Worm (Caenorhabditis elegans) whole organism, young adult: ENCODE results near the gene Y57A10A.31.

Experiments used
- C06A6.2 ChIP-seq: fragments of 200-800 bp; sonication (Bioruptor generic); conservative IDR thresholded peaks from 2 replicates; pipeline ENCODE4 v1.3.6; 2022; ENCODE audit warnings: missing genetic modification characterization, missing compliant biosample characterization
- D2030.7 ChIP-seq: fragments of 200-800 bp; sonication (Bioruptor generic); IDR thresholded peaks from 2 replicates; pipeline ENCODE4 v1.3.6; 2022; ENCODE audit warnings: missing genetic modification reagents, missing genetic modification characterization, missing compliant biosample characterization
- F10E7.11 ChIP-seq: sonication (generic microtip); optimal IDR thresholded peaks from 2 replicates; lab custom pipeline; 2017; ENCODE audit warnings: mild to moderate bottlenecking, missing genetic modification characterization, moderate library complexity, missing compliant biosample characterization
- F33H1.4 ChIP-seq: fragments of 200-800 bp; sonication (Bioruptor generic); IDR thresholded peaks from 2 replicates; pipeline ENCODE4 v1.3.6; 2022; ENCODE audit warnings: missing genetic modification reagents, missing genetic modification characterization, missing compliant biosample characterization
- F39B2.1 ChIP-seq: fragments of 200-800 bp; sonication (Bioruptor generic); IDR thresholded peaks from 2 replicates; pipeline ENCODE4 v1.3.6; 2022; ENCODE audit warnings: missing genetic modification reagents, missing genetic modification characterization, missing compliant biosample characterization
- F52B5.7 ChIP-seq: sonication (generic microtip); optimal IDR thresholded peaks from 2 replicates; lab custom pipeline; 2016; ENCODE audit warnings: mild to moderate bottlenecking, missing genetic modification characterization, missing compliant biosample characterization
- Y56A3A.18 ChIP-seq: fragments of 200-800 bp; sonication (Bioruptor generic); IDR thresholded peaks from 2 replicates; pipeline ENCODE4 v1.3.6; 2022; ENCODE audit warnings: missing genetic modification reagents, missing genetic modification characterization, missing compliant biosample characterization
- ama-1 ChIP-seq, 3 experiments: fragments of 150-350 bp in 1 of 3; sonication (generic microtip) in 2 of 3; optimal IDR thresholded peaks; 2 replicates each; lab custom pipeline; 2014 to 2018; ENCODE audit warnings: missing biosample characterization in 2 of 3, missing genetic modification characterization in 2 of 3, missing genetic modification reagents in 2 of 3
- athp-1 ChIP-seq: sonication (generic microtip); optimal IDR thresholded peaks from 2 replicates; lab custom pipeline; 2017; ENCODE audit warnings: mild to moderate bottlenecking, missing genetic modification characterization, missing compliant biosample characterization
- attf-3 ChIP-seq: fragments of 200-800 bp; sonication (Bioruptor generic); conservative IDR thresholded peaks from 2 replicates; pipeline ENCODE4 v1.3.6; 2022; ENCODE audit warnings: missing genetic modification reagents, missing genetic modification characterization, missing compliant biosample characterization
- attf-6 ChIP-seq: fragments of 200-800 bp; sonication (Bioruptor generic); IDR thresholded peaks from 2 replicates; pipeline ENCODE4 v1.3.6; 2022; ENCODE audit warnings: missing genetic modification reagents, missing genetic modification characterization, missing compliant biosample characterization
- ceh-27 ChIP-seq: fragments of 200-800 bp; sonication (Bioruptor generic); optimal IDR thresholded peaks from 2 replicates; lab custom pipeline; 2018; ENCODE audit warnings: mild to moderate bottlenecking, missing genetic modification characterization, moderate library complexity, missing compliant biosample characterization
- ceh-79 ChIP-seq: sonication (generic microtip); optimal IDR thresholded peaks from 2 replicates; lab custom pipeline; 2017; ENCODE audit warnings: mild to moderate bottlenecking, missing genetic modification characterization, missing compliant biosample characterization
- chd-7 ChIP-seq: sonication (generic microtip); optimal IDR thresholded peaks from 2 replicates; lab custom pipeline; 2016; ENCODE audit warnings: mild to moderate bottlenecking, missing genetic modification characterization, moderate library complexity, missing compliant biosample characterization
- egrh-3 ChIP-seq: fragments of 200-800 bp; sonication (Bioruptor generic); IDR thresholded peaks from 2 replicates; pipeline ENCODE4 v1.3.6; 2022; ENCODE audit warnings: missing genetic modification reagents, missing genetic modification characterization, missing compliant biosample characterization
- ekl-4 ChIP-seq: fragments of 200-800 bp; sonication (Bioruptor generic); IDR thresholded peaks from 2 replicates; pipeline ENCODE4 v1.3.6; 2022; ENCODE audit warnings: missing genetic modification reagents, missing genetic modification characterization, missing compliant biosample characterization
- fkh-3 ChIP-seq: sonication (generic microtip); optimal IDR thresholded peaks from 2 replicates; lab custom pipeline; 2016; ENCODE audit warnings: mild to moderate bottlenecking, missing genetic modification characterization, missing compliant biosample characterization
- hlh-12 ChIP-seq: sonication (generic microtip); optimal IDR thresholded peaks from 2 replicates; lab custom pipeline; 2016; ENCODE audit warnings: missing genetic modification characterization, missing compliant biosample characterization
- hlh-26 ChIP-seq: fragments of 200-800 bp; sonication (Bioruptor generic); conservative IDR thresholded peaks from 2 replicates; pipeline ENCODE4 v1.3.6; 2022; ENCODE audit warnings: missing genetic modification reagents, missing genetic modification characterization, missing compliant biosample characterization
- hmg-1.2 ChIP-seq: fragments of 200-800 bp; sonication (Bioruptor generic); IDR thresholded peaks from 2 replicates; pipeline ENCODE4 v1.3.6; 2022; ENCODE audit warnings: missing genetic modification reagents, missing genetic modification characterization, missing compliant biosample characterization
- hrde-1 ChIP-seq: sonication (generic microtip); optimal IDR thresholded peaks from 2 replicates; lab custom pipeline; 2016; ENCODE audit warnings: missing genetic modification characterization, mild to moderate bottlenecking, missing compliant biosample characterization, moderate library complexity, missing genotype, missing genetic modification reagents, borderline replicate concordance
- lir-1 ChIP-seq: fragments of 200-800 bp; sonication (Bioruptor generic); conservative IDR thresholded peaks from 2 replicates; pipeline ENCODE4 v1.3.6; 2022; ENCODE audit warnings: missing genetic modification reagents, missing genetic modification characterization, missing compliant biosample characterization
- lsl-1 ChIP-seq: fragments of 200-800 bp; sonication (Bioruptor generic); optimal IDR thresholded peaks from 2 replicates; lab custom pipeline; 2018; ENCODE audit warnings: mild to moderate bottlenecking, missing genetic modification characterization, moderate library complexity, missing compliant biosample characterization
- madf-3 ChIP-seq: fragments of 200-800 bp; sonication (Bioruptor generic); IDR thresholded peaks from 2 replicates; pipeline ENCODE4 v1.3.6; 2022; ENCODE audit warnings: missing genetic modification reagents, missing genetic modification characterization, missing compliant biosample characterization
- madf-8 ChIP-seq: fragments of 200-800 bp; sonication (Bioruptor generic); conservative IDR thresholded peaks from 2 replicates; pipeline ENCODE4 v1.3.6; 2022; ENCODE audit warnings: missing genetic modification reagents, missing genetic modification characterization, missing compliant biosample characterization
- mes-4 ChIP-seq: sonication (generic microtip); optimal IDR thresholded peaks from 2 replicates; lab custom pipeline; 2016; ENCODE audit warnings: missing genotype, missing genetic modification characterization, missing compliant biosample characterization
- nhr-120 ChIP-seq: fragments of 200-800 bp; sonication (Bioruptor generic); IDR thresholded peaks from 2 replicates; pipeline ENCODE4 v1.3.6; 2022; ENCODE audit warnings: missing genetic modification characterization, missing compliant biosample characterization
- nhr-27 ChIP-seq: fragments of 200-800 bp; sonication (Bioruptor generic); optimal IDR thresholded peaks from 2 replicates; lab custom pipeline; 2018; ENCODE audit warnings: mild to moderate bottlenecking, missing genetic modification characterization, moderate library complexity, missing compliant biosample characterization
- pbrm-1 ChIP-seq: fragments of 200-800 bp; sonication (Bioruptor generic); IDR thresholded peaks from 2 replicates; pipeline ENCODE4 v1.3.6; 2022; ENCODE audit warnings: missing genetic modification reagents, missing genetic modification characterization, missing compliant biosample characterization
- rcor-1 ChIP-seq: fragments of 200-800 bp; sonication (Bioruptor generic); IDR thresholded peaks from 2 replicates; pipeline ENCODE4 v1.3.6; 2022; ENCODE audit warnings: missing genetic modification reagents, missing genetic modification characterization, missing compliant biosample characterization
- snpc-3.4 ChIP-seq: sonication (generic microtip); optimal IDR thresholded peaks from 2 replicates; lab custom pipeline; 2017; ENCODE audit warnings: missing genetic modification characterization, mild to moderate bottlenecking, missing compliant biosample characterization, antibody characterized with exemption, moderate library complexity, missing genotype, missing genetic modification reagents
- tbp1 ChIP-seq: fragments of 200-800 bp; sonication (Bioruptor generic); optimal IDR thresholded peaks from 2 replicates; lab custom pipeline; 2018; ENCODE audit warnings: mild to moderate bottlenecking, missing genetic modification characterization, missing compliant biosample characterization
- tbx-9 ChIP-seq: sonication (generic microtip); optimal IDR thresholded peaks from 2 replicates; lab custom pipeline; 2016; ENCODE audit warnings: borderline replicate concordance, missing genetic modification characterization, inconsistent platforms, missing compliant biosample characterization
- zfh-2 ChIP-seq: fragments of 200-800 bp; sonication (Bioruptor generic); conservative IDR thresholded peaks from 2 replicates; pipeline ENCODE4 v1.3.6; 2022; ENCODE audit warnings: missing genetic modification reagents, missing genetic modification characterization, missing compliant biosample characterization
- zim-3 ChIP-seq: sonication (generic microtip); optimal IDR thresholded peaks from 2 replicates; lab custom pipeline; 2017; ENCODE audit warnings: mild to moderate bottlenecking, missing genetic modification characterization, moderate library complexity, missing compliant biosample characterization
- ztf-6 ChIP-seq: fragments of 200-800 bp; sonication (Bioruptor generic); IDR thresholded peaks from 2 replicates; pipeline ENCODE4 v1.3.6; 2022; ENCODE audit warnings: missing genetic modification reagents, missing genetic modification characterization, missing compliant biosample characterization

Gene Y57A10A.31

ce11 chrII:12266797-12267196 lies 22.4 kb upstream of the Y57A10A.31 start:
- no peak for TF ChIP-seq nhr-120 (GFP tag; lab: Robert Waterston, UW)
- no peak for TF ChIP-seq tbx-9 (tag; lab: Kevin White, UChicago)
- TF ChIP-seq madf-3 (GFP tag; lab: Robert Waterston, UW), result no peak

ce11 chrII:12268857-12269256 lies 20.3 kb upstream of the Y57A10A.31 start:
- TF ChIP-seq ceh-27 (no peak), egrh-3 (peak; percentile 86; the same call in 1 of the 2 replicates)
- TF ChIP-seq, all 124 proteins: peak for 1

ce11 chrII:12274944-12275343 lies 14.2 kb upstream of the Y57A10A.31 start, which contains the start of gene Y57A10A.27:
Gene Y57A10A.27 (minus strand): TSS chrII:12275044.
- no peak for TF ChIP-seq attf-3
- no peak for TF ChIP-seq nhr-27
- TF ChIP-seq ceh-27, result no peak
- no peak for TF ChIP-seq madf-8 (GFP tag; lab: Robert Waterston, UW)
- no peak for TF ChIP-seq hmg-1.2 (GFP tag; lab: Robert Waterston, UW)
- TF ChIP-seq ztf-6, result no peak
- no peak for TF ChIP-seq pbrm-1 (GFP tag; lab: Robert Waterston, UW)
- TF ChIP-seq snpc-3.4 (tag; lab: Kevin White, UChicago), result no peak
- TF ChIP-seq egrh-3, result no peak
- TF ChIP-seq attf-6 (GFP tag; lab: Robert Waterston, UW), result no peak
- TF ChIP-seq lir-1 (GFP tag; lab: Robert Waterston, UW), result no peak
- TF ChIP-seq ceh-79 (tag; lab: Kevin White, UChicago), result no peak
- TF ChIP-seq mes-4 (tag; lab: Kevin White, UChicago), result no peak
- no peak for TF ChIP-seq C06A6.2
- TF ChIP-seq ekl-4 (GFP tag; lab: Robert Waterston, UW), result no peak
- no peak for TF ChIP-seq F52B5.7 (tag; lab: Kevin White, UChicago)
- TF ChIP-seq chd-7 (tag; lab: Kevin White, UChicago), result no peak

ce11 chrII:12278602-12279001 lies 10.6 kb upstream of the Y57A10A.31 start:
- TF ChIP-seq athp-1 (tag; lab: Kevin White, UChicago) (no peak), zfh-2 (GFP tag; lab: Robert Waterston, UW) (peak; percentile 74)

- TF ChIP-seq zfh-2 (GFP tag; lab: Robert Waterston, UW) (no peak), attf-3 (peak; percentile 90), rcor-1 (GFP tag; lab: Robert Waterston, UW) (no peak), Y56A3A.18 (GFP tag; lab: Robert Waterston, UW) (no peak), F39B2.1 (GFP tag; lab: Robert Waterston, UW) (no peak)
Observed at ce11 chrII:12279259-12279658, 9.9 kb upstream of the Y57A10A.31 start, which contains the start of the genes tric-1B.2 and Y57A10A.29. Gene tric-1B.2 (minus strand): TSS chrII:12279387. Gene Y57A10A.29 (plus strand): TSS chrII:12279561.

- TF ChIP-seq attf-3 (0 out of 2 replicates have a peak, but pooled peaks have one; percentile 17), ama-1 (optimal IDR thresholded peaks at IDR 0.05; lab: Kevin White, UChicago) (no peak), ama-1 (GFP tag; optimal IDR thresholded peaks at IDR 0.05; lab: Kevin White, UChicago) (no peak), zim-3 (no peak)
- TF ChIP-seq, all 124 proteins: peak for 1
Observed at ce11 chrII:12280360-12280759, 8.8 kb upstream of the Y57A10A.31 start, which contains the start of gene ife-5. Gene ife-5 (plus strand): TSS chrII:12280660.

- TF ChIP-seq rcor-1 (GFP tag; lab: Robert Waterston, UW), result 0 out of 2 replicates have a peak, but pooled peaks have one; percentile 38
- TF ChIP-seq tbx-9 (tag; lab: Kevin White, UChicago), result no peak
- TF ChIP-seq hrde-1 (tag; lab: Kevin White, UChicago), result no peak
- TF ChIP-seq ekl-4 (GFP tag; lab: Robert Waterston, UW), result 0 out of 2 replicates have a peak, but pooled peaks have one; percentile 29
- peak; percentile 80 for TF ChIP-seq attf-3
- peak; percentile 36 for TF ChIP-seq tbp1 (GFP tag; lab: Kevin White, UChicago)
- no peak for TF ChIP-seq F10E7.11
- TF ChIP-seq lsl-1 (GFP tag; lab: Kevin White, UChicago), result peak; percentile 70
- TF ChIP-seq zfh-2 (GFP tag; lab: Robert Waterston, UW), result no peak
- TF ChIP-seq D2030.7 (GFP tag; lab: Robert Waterston, UW), result peak; percentile 92
- no peak for TF ChIP-seq fkh-3
- no peak for TF ChIP-seq hlh-12 (tag; lab: Kevin White, UChicago)
- peak; percentile 95 for TF ChIP-seq F33H1.4 (GFP tag; lab: Robert Waterston, UW)
- no peak for TF ChIP-seq hlh-26 (GFP tag; lab: Robert Waterston, UW)
- TF ChIP-seq F52B5.7 (tag; lab: Kevin White, UChicago), result no peak
Observed at ce11 chrII:12284045-12284444, 5.1 kb upstream of the Y57A10A.31 start.
